Fruit fly (Drosophila melanogaster): ENCODE results near the gene dbf.

Gene dbf

DNA sequence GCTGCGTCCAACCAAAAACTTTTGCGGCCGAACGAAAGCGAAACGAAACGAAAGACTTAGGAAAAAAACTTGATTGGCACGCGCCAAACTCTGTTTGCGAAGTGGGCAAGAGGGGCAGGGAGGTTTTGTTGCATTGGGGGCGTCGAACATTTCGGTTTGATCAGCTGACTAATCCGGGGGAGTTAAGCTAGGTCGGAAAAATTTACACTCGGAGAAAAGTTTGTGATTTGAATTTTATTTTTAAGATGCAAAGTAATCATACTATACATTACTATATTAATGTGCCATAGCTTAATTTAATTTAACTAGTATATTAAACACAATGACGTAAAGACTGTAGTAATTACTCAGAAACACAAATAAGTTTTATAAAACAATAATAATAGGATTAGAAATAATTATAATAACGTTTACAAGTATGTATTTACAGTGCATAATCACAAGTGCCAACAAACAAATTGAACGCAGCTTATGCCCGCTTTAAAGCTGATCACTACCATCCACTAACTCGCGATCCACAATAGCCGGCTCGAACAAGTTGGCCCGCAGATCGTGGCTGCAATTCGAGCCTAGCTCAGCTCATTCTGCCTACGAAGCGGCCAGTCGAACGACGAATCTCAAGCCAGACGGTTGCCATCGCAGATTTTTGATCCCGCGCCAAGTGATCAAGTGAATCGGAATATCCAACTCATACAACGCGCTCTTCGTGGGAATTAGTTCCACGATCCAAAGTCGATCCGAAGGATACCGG lies 10.3 kb downstream of the dbf start, which contains the start of gene CG31871:
CG31871 (plus strand) TSS at position 592 of the 751 bp plus-strand sequence.
- TF ChIP-seq Smox (GFP tag; optimal IDR thresholded peaks at IDR 0.05) = no peak
- peak; percentile 50 for TF ChIP-seq Eip75B (GFP tag; optimal IDR thresholded peaks at IDR 0.05)
- TF ChIP-seq CG34406 (GFP tag; optimal IDR thresholded peaks at IDR 0.05) = peak; percentile 43
- peak; percentile 31 for TF ChIP-seq CG6808 (GFP tag; optimal IDR thresholded peaks at IDR 0.05)
- peak; percentile 89 for TF ChIP-seq Lpt (GFP tag; optimal IDR thresholded peaks at IDR 0.05)
- peak; percentile 17 for TF ChIP-seq CG16779 (tag; optimal IDR thresholded peaks at IDR 0.05)
- peak; percentile 82 for TF ChIP-seq Hr4 (GFP tag; optimal IDR thresholded peaks at IDR 0.05)
- TF ChIP-seq Hr39 (GFP tag; optimal IDR thresholded peaks at IDR 0.05) = no peak
- TF ChIP-seq svp (GFP tag) = peak; percentile 40
- peak; percentile 80 for TF ChIP-seq achi (GFP tag; optimal IDR thresholded peaks at IDR 0.05)
- TF ChIP-seq Sox14 (GFP tag; optimal IDR thresholded peaks at IDR 0.05) = no peak
- TF ChIP-seq salr (GFP tag; optimal IDR thresholded peaks at IDR 0.05) = peak in 1 of 2 experiments; percentile 89
- no peak for TF ChIP-seq CG11902 (GFP tag; optimal IDR thresholded peaks at IDR 0.05)
- peak; percentile 47 for TF ChIP-seq CG10669 (GFP tag; optimal IDR thresholded peaks at IDR 0.05)
- TF ChIP-seq CG6163 (GFP tag; IDR thresholded peaks at IDR 0.05) = peak; percentile 70
- peak; percentile 93 for TF ChIP-seq eg (GFP tag; IDR thresholded peaks at IDR 0.05)
- peak; percentile 73 for TF ChIP-seq CG3032 (tag; optimal IDR thresholded peaks at IDR 0.05)
- no peak for TF ChIP-seq Hr38 (GFP tag; optimal IDR thresholded peaks at IDR 0.05)
- TF ChIP-seq fd59A (GFP tag; optimal IDR thresholded peaks at IDR 0.05) = peak; percentile 18
- TF ChIP-seq dsx (GFP tag; optimal IDR thresholded peaks at IDR 0.05; ENCODE audit: poor library complexity, severe bottlenecking) = peak; percentile 58
- peak; percentile 91 for TF ChIP-seq CG6276 (GFP tag; optimal IDR thresholded peaks at IDR 0.05)
- peak; percentile 76 for TF ChIP-seq net (GFP tag; optimal IDR thresholded peaks at IDR 0.05)
- peak; percentile 96 for TF ChIP-seq CG8119 (GFP tag; IDR thresholded peaks at IDR 0.05)
- TF ChIP-seq Ets21C (GFP tag; optimal IDR thresholded peaks at IDR 0.05) = no peak
- TF ChIP-seq fkh (GFP tag; optimal IDR thresholded peaks at IDR 0.05) = peak; percentile 28
- peak; percentile 61 for TF ChIP-seq spab (GFP tag; optimal IDR thresholded peaks at IDR 0.05)
- peak; percentile 93 for TF ChIP-seq CG15336 (GFP tag; IDR thresholded peaks at IDR 0.05)
- TF ChIP-seq CG4318 (GFP tag; optimal IDR thresholded peaks at IDR 0.05) = peak; percentile 88
- peak; percentile 25 for TF ChIP-seq CG6792 (GFP tag; optimal IDR thresholded peaks at IDR 0.05)
- TF ChIP-seq Blimp-1 (GFP tag; optimal IDR thresholded peaks at IDR 0.05) = peak; percentile 29
- peak; percentile 76 for TF ChIP-seq Ets96B (tag; optimal IDR thresholded peaks at IDR 0.05)
- no peak for TF ChIP-seq CG6854 (GFP tag; optimal IDR thresholded peaks at IDR 0.05)
- TF ChIP-seq topi (GFP tag; optimal IDR thresholded peaks at IDR 0.05) = no peak
- peak; percentile 41 for TF ChIP-seq CG8632 (GFP tag; optimal IDR thresholded peaks at IDR 0.05)
- TF ChIP-seq acj6 (GFP tag; optimal IDR thresholded peaks at IDR 0.05) = peak; percentile 69
- no peak for TF ChIP-seq CG8319 (GFP tag; optimal IDR thresholded peaks at IDR 0.05)
- TF ChIP-seq CG11294 (GFP tag; IDR thresholded peaks at IDR 0.05) = peak; percentile 70
- TF ChIP-seq Met (GFP tag; optimal IDR thresholded peaks at IDR 0.05) = peak; percentile 8
- peak; percentile 63 for TF ChIP-seq dac (GFP tag; optimal IDR thresholded peaks at IDR 0.05)
- TF ChIP-seq CG3919 (GFP tag; optimal IDR thresholded peaks at IDR 0.05) = peak; percentile 76
- peak; percentile 77 for TF ChIP-seq CG10631 (GFP tag; optimal IDR thresholded peaks at IDR 0.05)
- TF ChIP-seq pdm3 (GFP tag; optimal IDR thresholded peaks at IDR 0.05) = peak; percentile 61
- TF ChIP-seq Sox102F (GFP tag; optimal IDR thresholded peaks at IDR 0.05) = no peak
- no peak for TF ChIP-seq vri (GFP tag; optimal IDR thresholded peaks at IDR 0.05)
- TF ChIP-seq CG31627 (GFP tag; optimal IDR thresholded peaks at IDR 0.05) = no peak
- peak; percentile 85 for TF ChIP-seq Gug (GFP tag; IDR thresholded peaks at IDR 0.05)
- peak; percentile 9 to 39 for TF ChIP-seq ss (GFP tag; optimal IDR thresholded peaks at IDR 0.05)
- peak; percentile 94 for TF ChIP-seq CG32006 (GFP tag; optimal IDR thresholded peaks at IDR 0.05)
- peak; percentile 50 for TF ChIP-seq CG7368 (GFP tag; optimal IDR thresholded peaks at IDR 0.05)
- TF ChIP-seq OdsH (GFP tag; optimal IDR thresholded peaks at IDR 0.05) = peak; percentile 72
- TF ChIP-seq Eip93F (GFP tag; optimal IDR thresholded peaks at IDR 0.05) = no peak
